Worm (Caenorhabditis elegans) whole organism, L4 larva: Measurements from ENCODE around the gene R160.2.

Source experiments
- F10B5.3 ChIP-seq: sonication (generic microtip); optimal IDR thresholded peaks from 2 replicates; lab custom pipeline; 2016; ENCODE audit warnings: mild to moderate bottlenecking, missing genetic modification characterization, missing compliant biosample characterization
- F26F4.8 ChIP-seq: fragments of 200-800 bp; sonication (Bioruptor generic); conservative IDR thresholded peaks from 2 replicates; pipeline ENCODE4 v1.3.6; 2022; ENCODE audit warnings: missing genetic modification characterization, missing compliant biosample characterization
- F49E8.2 ChIP-seq: sonication (generic microtip); optimal IDR thresholded peaks from 2 replicates; lab custom pipeline; 2016; ENCODE audit warnings: missing compliant biosample characterization, mild to moderate bottlenecking, missing genetic modification characterization, borderline replicate concordance
- R02D3.7 ChIP-seq: fragments of 150-350 bp; sonication (generic microtip); optimal IDR thresholded peaks from 3 replicates; lab custom pipeline; 2014; ENCODE audit warnings: missing biosample characterization, missing genetic modification characterization
- T20F7.1 ChIP-seq: fragments of 200-800 bp; sonication (Bioruptor generic); optimal IDR thresholded peaks from 2 replicates; lab custom pipeline; 2018; ENCODE audit warnings: mild to moderate bottlenecking, missing genetic modification characterization, missing compliant biosample characterization
- Y75B8A.6 ChIP-seq: fragments of 200-800 bp; sonication (Bioruptor generic); IDR thresholded peaks from 2 replicates; pipeline ENCODE4 v1.3.6; 2022; ENCODE audit warnings: missing genetic modification reagents, missing genetic modification characterization, missing compliant biosample characterization
- aly-2 ChIP-seq: sonication (generic microtip); optimal IDR thresholded peaks from 2 replicates; lab custom pipeline; 2018; ENCODE audit warnings: missing biosample characterization, missing genetic modification characterization
- ceh-20 ChIP-seq: fragments of 200-800 bp; sonication (Bioruptor generic); IDR thresholded peaks from 2 replicates; pipeline ENCODE4 v1.3.6; 2022; ENCODE audit warnings: missing genetic modification reagents, missing genetic modification characterization, missing compliant biosample characterization
- ceh-28 ChIP-seq: fragments of 150-350 bp; optimal IDR thresholded peaks from 2 replicates; lab custom pipeline; 2014; ENCODE audit warnings: missing biosample characterization, missing genetic modification reagents, missing genetic modification characterization
- ceh-44 ChIP-seq: fragments of 200-800 bp; sonication (Bioruptor generic); IDR thresholded peaks from 2 replicates; pipeline ENCODE4 v1.3.6; 2022; ENCODE audit warnings: missing genetic modification reagents, missing genetic modification characterization, missing compliant biosample characterization
- ceh-82 ChIP-seq: sonication (generic microtip); optimal IDR thresholded peaks from 2 replicates; lab custom pipeline; 2017; ENCODE audit warnings: missing biosample characterization, missing genetic modification characterization
- ctbp-1 ChIP-seq: fragments of 200-800 bp; sonication (Bioruptor generic); IDR thresholded peaks from 2 replicates; pipeline ENCODE4 v1.3.6; 2022; ENCODE audit warnings: missing genetic modification reagents, missing genetic modification characterization, missing compliant biosample characterization
- daf-8 ChIP-seq: fragments of 200-800 bp; sonication (Bioruptor generic); IDR thresholded peaks from 2 replicates; pipeline ENCODE4 v1.3.6; 2022; ENCODE audit warnings: missing genetic modification characterization, missing compliant biosample characterization
- egl-27 ChIP-seq: sonication (generic microtip); optimal IDR thresholded peaks from 3 replicates; lab custom pipeline; 2017; ENCODE audit warnings: missing biosample characterization, missing genetic modification reagents, missing genetic modification characterization
- gei-8 ChIP-seq: fragments of 200-800 bp; sonication (Bioruptor generic); optimal IDR thresholded peaks from 2 replicates; lab custom pipeline; 2018; ENCODE audit warnings: mild to moderate bottlenecking, missing genetic modification characterization, missing compliant biosample characterization
- hlh-11 ChIP-seq: fragments of 200-800 bp; sonication (Bioruptor generic); optimal IDR thresholded peaks from 2 replicates; lab custom pipeline; 2018; ENCODE audit warnings: mild to moderate bottlenecking, missing genetic modification characterization, missing compliant biosample characterization
- hlh-30 ChIP-seq: sonication (generic microtip); optimal IDR thresholded peaks from 2 replicates; lab custom pipeline; 2017; ENCODE audit warnings: antibody characterized with exemption, mild to moderate bottlenecking, missing genetic modification characterization, missing compliant biosample characterization; ENCODE audit not compliant: insufficient read depth
- hmg-1.1 ChIP-seq: fragments of 200-800 bp; sonication (Bioruptor generic); IDR thresholded peaks from 2 replicates; pipeline ENCODE4 v1.3.6; 2022; ENCODE audit warnings: missing genetic modification reagents, missing genetic modification characterization, missing compliant biosample characterization
- lin-1 ChIP-seq: fragments of 200-800 bp; sonication (Bioruptor generic); IDR thresholded peaks from 2 replicates; pipeline ENCODE4 v1.3.6; 2022; ENCODE audit warnings: missing genetic modification reagents, missing genetic modification characterization, missing compliant biosample characterization
- lin-13 ChIP-seq: fragments of 150-350 bp; optimal IDR thresholded peaks from 2 replicates; lab custom pipeline; 2014; ENCODE audit warnings: missing biosample characterization, missing genetic modification reagents, missing genetic modification characterization
- lin-38 ChIP-seq: fragments of 200-800 bp; sonication (Bioruptor generic); IDR thresholded peaks from 2 replicates; pipeline ENCODE4 v1.3.6; 2022; ENCODE audit warnings: missing genetic modification reagents, missing genetic modification characterization, missing compliant biosample characterization
- lir-3 ChIP-seq: sonication (generic microtip); optimal IDR thresholded peaks from 2 replicates; lab custom pipeline; 2016; ENCODE audit warnings: mild to moderate bottlenecking, missing genetic modification characterization, missing compliant biosample characterization
- lsy-2 ChIP-seq, 2 experiments: fragments of 150-350 bp in 1 of 2; sonication (generic microtip) in 1 of 2; optimal IDR thresholded peaks; 2 replicates each; lab custom pipeline; 2014 to 2017; ENCODE audit warnings: missing biosample characterization in 2 of 2, missing genetic modification characterization in 2 of 2
- madf-9 ChIP-seq: fragments of 200-800 bp; sonication (Bioruptor generic); conservative IDR thresholded peaks from 2 replicates; pipeline ENCODE4 v1.3.6; 2022; ENCODE audit warnings: missing genetic modification reagents, missing genetic modification characterization, missing compliant biosample characterization
- mdl-1 ChIP-seq, 2 experiments: fragments of 150-350 bp in 1 of 2; sonication (generic microtip) in 1 of 2; optimal IDR thresholded peaks; 2 replicates each; lab custom pipeline; 2014 to 2017; ENCODE audit warnings: missing biosample characterization in 2 of 2, missing genetic modification characterization in 2 of 2
- mdt-29 ChIP-seq: fragments of 200-800 bp; sonication (Bioruptor generic); IDR thresholded peaks from 2 replicates; pipeline ENCODE4 v1.3.6; 2022; ENCODE audit warnings: missing genetic modification reagents, missing genetic modification characterization, missing compliant biosample characterization
- nhr-102 ChIP-seq: sonication (generic microtip); optimal IDR thresholded peaks from 2 replicates; lab custom pipeline; 2016; ENCODE audit warnings: mild to moderate bottlenecking, missing genetic modification characterization, moderate library complexity, missing compliant biosample characterization
- nhr-25 ChIP-seq: sonication (generic microtip); optimal IDR thresholded peaks from 2 replicates; lab custom pipeline; 2017; ENCODE audit warnings: missing genetic modification characterization, mild to moderate bottlenecking, missing compliant biosample characterization, antibody characterized with exemption, moderate library complexity, borderline replicate concordance; ENCODE audit not compliant: insufficient read depth
- nhr-28 ChIP-seq: fragments of 150-350 bp; optimal IDR thresholded peaks from 2 replicates; lab custom pipeline; 2014; ENCODE audit warnings: missing biosample characterization, missing genetic modification characterization
- nhr-41 ChIP-seq: fragments of 200-800 bp; sonication (Bioruptor generic); IDR thresholded peaks from 2 replicates; pipeline ENCODE4 v1.3.6; 2022; ENCODE audit warnings: missing genetic modification reagents, missing genetic modification characterization, missing compliant biosample characterization
- nhr-42 ChIP-seq: fragments of 200-800 bp; sonication (Bioruptor generic); IDR thresholded peaks from 2 replicates; pipeline ENCODE4 v1.3.6; 2022; ENCODE audit warnings: missing genetic modification characterization, missing compliant biosample characterization
- nhr-48 ChIP-seq: sonication (generic microtip); optimal IDR thresholded peaks from 2 replicates; lab custom pipeline; 2016; ENCODE audit warnings: mild to moderate bottlenecking, missing genetic modification characterization, missing compliant biosample characterization
- nhr-6 ChIP-seq: fragments of 150-350 bp; optimal IDR thresholded peaks from 2 replicates; lab custom pipeline; 2014; ENCODE audit warnings: missing biosample characterization, missing genetic modification characterization
- nhr-77 ChIP-seq: fragments of 150-350 bp; optimal IDR thresholded peaks from 2 replicates; lab custom pipeline; 2014; ENCODE audit warnings: missing biosample characterization, missing genetic modification characterization
- pqm-1 ChIP-seq: sonication (generic microtip); optimal IDR thresholded peaks from 2 replicates; lab custom pipeline; 2017; ENCODE audit warnings: missing biosample characterization, missing genetic modification characterization
- rbr-2 ChIP-seq: sonication (generic microtip); optimal IDR thresholded peaks from 2 replicates; lab custom pipeline; 2016; ENCODE audit warnings: missing genotype, missing genetic modification characterization, missing compliant biosample characterization
- saeg-2 ChIP-seq: fragments of 200-800 bp; sonication (Bioruptor generic); IDR thresholded peaks from 2 replicates; pipeline ENCODE4 v1.3.6; 2022; ENCODE audit warnings: missing genetic modification reagents, missing genetic modification characterization, missing compliant biosample characterization
- sdz-12 ChIP-seq: fragments of 200-800 bp; sonication (Bioruptor generic); optimal IDR thresholded peaks from 2 replicates; lab custom pipeline; 2018; ENCODE audit warnings: mild to moderate bottlenecking, missing genetic modification characterization, missing compliant biosample characterization
- set-16 ChIP-seq: fragments of 200-800 bp; sonication (Bioruptor generic); IDR thresholded peaks from 2 replicates; pipeline ENCODE4 v1.3.6; 2022; ENCODE audit warnings: missing genetic modification reagents, missing genetic modification characterization, missing compliant biosample characterization
- spr-1 ChIP-seq: sonication (generic microtip); optimal IDR thresholded peaks from 2 replicates; lab custom pipeline; 2016; ENCODE audit warnings: mild to moderate bottlenecking, missing genetic modification characterization, missing compliant biosample characterization
- tra-1 ChIP-seq: fragments of 200-800 bp; sonication (Bioruptor generic); IDR thresholded peaks from 2 replicates; pipeline ENCODE4 v1.3.6; 2022; ENCODE audit warnings: missing genetic modification reagents, missing genetic modification characterization, missing compliant biosample characterization
- unc-62 ChIP-seq, 3 experiments: fragments of 150-350 bp in 1 of 3; sonication (generic microtip); optimal IDR thresholded peaks in 2 of 3; peaks in 1 of 3; 1 replicate in 1 of 3; 2 replicates in 2 of 3; lab custom pipeline; 2014 to 2017; ENCODE audit warnings: missing biosample characterization in 3 of 3, missing genetic modification characterization in 3 of 3, missing genetic modification reagents in 3 of 3, missing genotype in 1 of 3
- vab-7 ChIP-seq: fragments of 200-800 bp; sonication (Bioruptor generic); IDR thresholded peaks from 2 replicates; pipeline ENCODE4 v1.3.6; 2022; ENCODE audit warnings: missing genetic modification reagents, missing genetic modification characterization, missing compliant biosample characterization
- zag-1 ChIP-seq: fragments of 150-350 bp; optimal IDR thresholded peaks from 2 replicates; lab custom pipeline; 2014; ENCODE audit warnings: missing biosample characterization, missing genetic modification characterization
- zfp-2 ChIP-seq: sonication (generic microtip); optimal IDR thresholded peaks from 2 replicates; lab custom pipeline; 2016; ENCODE audit warnings: mild to moderate bottlenecking, missing genetic modification characterization, missing compliant biosample characterization

The R160.2 gene

DNA sequence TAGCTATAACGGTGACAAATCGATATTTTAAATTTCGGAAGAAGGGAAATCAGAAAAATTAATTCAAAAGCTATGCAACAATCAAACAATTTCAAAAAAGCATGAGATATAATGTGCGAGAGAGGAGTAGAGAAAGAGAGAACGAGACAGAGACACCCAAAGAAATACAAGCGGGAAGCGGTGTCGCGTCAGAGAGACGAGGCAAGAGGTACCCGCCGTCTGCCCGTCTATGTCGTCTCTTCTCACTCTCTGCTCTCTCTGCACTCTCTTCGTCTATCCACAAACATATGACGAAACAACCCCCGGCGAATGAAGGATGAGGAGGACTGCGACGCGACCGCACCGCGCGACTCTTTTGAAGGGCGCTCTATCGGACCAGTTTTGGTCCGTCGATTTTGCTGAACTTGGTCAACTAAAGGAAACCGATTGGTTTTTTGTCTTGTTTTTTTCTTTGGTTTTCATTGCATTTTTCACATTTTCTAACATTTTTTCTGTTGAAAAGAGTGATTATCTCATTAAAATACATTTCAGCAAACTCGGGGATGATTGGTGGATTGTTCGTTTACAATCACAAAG is 12.2 kb upstream of the R160.2 start, which contains the start of gene dpy-23 (continued):
- TF ChIP-seq zag-1 (tag; lab: Kevin White, UChicago) (peak; percentile 77), R02D3.7 (tag; lab: Kevin White, UChicago) (no peak), nhr-41 (GFP tag; lab: Robert Waterston, UW) (peak; percentile 49; the same call in 1 of the 2 replicates), ceh-28 (tag; lab: Kevin White, UChicago) (no peak), ceh-44 (GFP tag; lab: Robert Waterston, UW) (no peak), saeg-2 (GFP tag; lab: Robert Waterston, UW) (0 out of 2 replicates have a peak, but pooled peaks have one; percentile 39), nhr-6 (tag; lab: Kevin White, UChicago) (peak; percentile 95), ceh-20 (GFP tag; lab: Robert Waterston, UW) (peak; percentile 90), hmg-1.1 (GFP tag; lab: Robert Waterston, UW) (peak; percentile 93), nhr-102 (tag; lab: Kevin White, UChicago) (peak; percentile 67), daf-8 (GFP tag; lab: Robert Waterston, UW) (no peak), ctbp-1 (peak; percentile 94), aly-2 (tag; lab: Kevin White, UChicago) (no peak), unc-62 (GFP tag; optimal IDR thresholded peaks at IDR 0.05 in 1 of 2; lab: Kevin White, UChicago) (peak in 1 of 2 experiments; percentile 61), unc-62 (tag; optimal IDR thresholded peaks at IDR 0.05; lab: Kevin White, UChicago) (no peak), egl-27 (tag; lab: Kevin White, UChicago) (no peak), mdt-29 (GFP tag; lab: Robert Waterston, UW) (0 out of 2 replicates have a peak, but pooled peaks have one; percentile 41), lir-3 (tag; lab: Kevin White, UChicago) (no peak), nhr-42 (peak; percentile 77; the same call in 1 of the 2 replicates), zfp-2 (tag; lab: Kevin White, UChicago) (peak; percentile 27), T20F7.1 (GFP tag; lab: Kevin White, UChicago) (peak; percentile 75), tra-1 (GFP tag; lab: Robert Waterston, UW) (peak; percentile 86)

DNA sequence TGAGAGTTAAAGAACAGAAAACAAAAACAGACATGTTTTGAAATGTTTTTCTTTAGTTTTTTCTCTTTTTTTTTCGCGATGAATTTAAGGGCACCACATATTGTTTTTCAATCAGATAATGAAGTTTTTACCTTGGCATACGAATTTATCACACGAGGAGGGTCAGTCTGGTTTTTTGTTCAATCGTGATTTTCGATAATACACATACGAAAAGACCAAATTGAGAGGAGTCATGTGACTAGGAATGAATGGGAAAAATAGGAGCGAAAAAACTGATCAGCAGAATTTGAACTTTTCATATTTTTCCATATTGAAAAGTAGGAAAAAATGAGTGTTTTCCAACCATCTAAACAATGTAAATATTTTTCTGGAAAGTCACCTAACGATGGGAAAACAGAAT is 9.8 kb upstream of the R160.2 start:
- TF ChIP-seq F49E8.2 (tag; lab: Kevin White, UChicago) = no peak
- no peak for TF ChIP-seq aly-2 (tag; lab: Kevin White, UChicago)
- TF ChIP-seq hlh-30 = peak; percentile 69
- no peak for TF ChIP-seq spr-1
- TF ChIP-seq nhr-77 (tag; lab: Kevin White, UChicago) = no peak
- TF ChIP-seq nhr-28 = peak; percentile 4
- TF ChIP-seq Y75B8A.6 = no peak
- TF ChIP-seq nhr-48 (tag; lab: Kevin White, UChicago) = no peak
- peak in 1 of 2 experiments; percentile 5 for TF ChIP-seq mdl-1 (tag; optimal IDR thresholded peaks at IDR 0.05; lab: Kevin White, UChicago)
- no peak for TF ChIP-seq nhr-41 (GFP tag; lab: Robert Waterston, UW)
- TF ChIP-seq lin-13 (GFP tag; lab: Kevin White, UChicago) = no peak

DNA sequence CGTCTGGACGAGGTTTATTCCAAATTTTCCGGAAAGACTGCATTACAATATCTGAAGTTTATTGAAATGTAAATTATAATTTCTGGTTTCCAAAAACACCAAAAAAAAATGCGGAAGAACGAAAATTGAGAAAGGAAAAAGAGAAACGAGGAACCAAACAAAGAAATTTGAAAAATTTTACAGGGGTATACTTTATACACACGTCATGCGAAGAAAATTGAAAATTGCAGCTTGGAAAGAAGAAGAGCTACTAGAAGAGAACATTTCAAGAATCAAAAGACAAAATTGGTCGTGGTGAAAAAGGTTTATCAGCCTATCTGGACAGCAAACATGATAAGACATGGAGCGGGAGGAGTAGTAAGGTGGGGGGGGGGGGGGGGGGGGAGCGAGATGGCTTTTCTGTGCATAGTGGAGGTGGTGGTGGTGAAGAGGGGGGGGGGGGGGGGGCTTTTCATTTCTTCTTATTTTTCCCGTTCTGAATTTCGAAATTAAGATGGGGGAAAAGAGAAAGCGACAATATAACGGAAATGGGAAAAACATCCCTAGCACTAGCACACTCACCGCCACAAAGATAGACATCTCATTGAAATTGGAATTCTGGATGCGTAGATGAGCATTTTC is 6.7 kb upstream of the R160.2 start, which contains the start of gene lst-2:
Gene lst-2 (minus strand): TSS at position 51 of the 621 bp plus-strand sequence.
- TF ChIP-seq vab-7 (GFP tag; lab: Robert Waterston, UW) = no peak
- TF ChIP-seq ceh-82 (tag; lab: Kevin White, UChicago) = no peak
- no peak for TF ChIP-seq sdz-12 (GFP tag; lab: Kevin White, UChicago)
- TF ChIP-seq lin-38 (GFP tag; lab: Robert Waterston, UW) = no peak
- TF ChIP-seq madf-9 (GFP tag; lab: Robert Waterston, UW) = no peak
- TF ChIP-seq lin-13 (GFP tag; lab: Kevin White, UChicago) = no peak
- no peak for TF ChIP-seq gei-8 (GFP tag; lab: Kevin White, UChicago)
- TF ChIP-seq unc-62 (GFP tag; optimal IDR thresholded peaks at IDR 0.05 in 1 of 2; lab: Kevin White, UChicago) = peak in 1 of 2 experiments; percentile 8
- no peak for TF ChIP-seq unc-62 (tag; optimal IDR thresholded peaks at IDR 0.05; lab: Kevin White, UChicago)
- TF ChIP-seq hlh-11 (tag; lab: Kevin White, UChicago) = peak; percentile 6
- no peak for TF ChIP-seq rbr-2 (tag; lab: Kevin White, UChicago)
- peak; percentile 77 for TF ChIP-seq set-16
- no peak for TF ChIP-seq T20F7.1 (GFP tag; lab: Kevin White, UChicago)
- TF ChIP-seq pqm-1 (tag; lab: Kevin White, UChicago) = peak; percentile 1
- TF ChIP-seq lin-1 = no peak
- no peak for TF ChIP-seq nhr-25 (tag; lab: Kevin White, UChicago)
- no peak for TF ChIP-seq F26F4.8 (GFP tag; lab: Robert Waterston, UW)
- no peak for TF ChIP-seq F10B5.3
- no peak for TF ChIP-seq aly-2 (tag; lab: Kevin White, UChicago)
- TF ChIP-seq lsy-2 (tag; optimal IDR thresholded peaks at IDR 0.05; lab: Kevin White, UChicago) = no peak
